Worm (Caenorhabditis elegans): ENCODE data around the gene cth-1.

Gene cth-1

DNA sequence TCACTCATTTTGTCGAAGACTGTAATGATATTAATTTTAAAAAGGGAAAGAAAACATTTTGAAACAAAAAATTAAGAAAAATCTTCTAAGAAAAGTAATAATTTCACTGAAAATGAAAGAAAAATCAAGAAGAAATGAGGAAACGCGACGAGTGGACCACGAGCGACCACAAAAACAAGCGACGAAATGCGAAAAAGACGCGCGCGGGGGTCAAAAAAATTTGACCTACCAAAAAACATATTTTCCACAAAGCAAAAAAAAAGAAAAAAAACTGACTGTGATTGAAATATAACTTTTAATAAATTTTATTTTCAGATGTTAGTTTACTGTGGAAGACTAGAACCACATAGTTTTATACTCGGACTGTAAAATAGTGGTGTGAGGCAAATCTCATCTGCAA is 41.6 kb upstream of the cth-1 start, which contains the start of gene F14H3.6:
Gene F14H3.6, minus strand, starts transcription at position 22 of the 400 bp plus-strand sequence.
- no peak for TF ChIP-seq jun-1 (tag; optimal IDR thresholded peaks at IDR 0.05)
- TF ChIP-seq pha-4 (tag; optimal IDR thresholded peaks at IDR 0.05), result no peak
- TF ChIP-seq mml-1 (tag; optimal IDR thresholded peaks at IDR 0.05), result no peak
- no peak for TF ChIP-seq nhr-43 (tag; optimal IDR thresholded peaks at IDR 0.05; ENCODE audit: poor library complexity, severe bottlenecking)
- no peak for TF ChIP-seq egl-5 (tag; optimal IDR thresholded peaks at IDR 0.05)
- TF ChIP-seq sea-2 (GFP tag; optimal IDR thresholded peaks at IDR 0.05), result no peak
- TF ChIP-seq aly-2 (tag; optimal IDR thresholded peaks at IDR 0.05), result no peak
- no peak for TF ChIP-seq mdl-1 (tag; optimal IDR thresholded peaks at IDR 0.05)
- TF ChIP-seq lin-39 (tag; optimal IDR thresholded peaks at IDR 0.05), result no peak
- TF ChIP-seq ZK546.5 (tag; optimal IDR thresholded peaks at IDR 0.05), result no peak
- no peak for TF ChIP-seq ceh-16 (tag; optimal IDR thresholded peaks at IDR 0.05)
- no peak for TF ChIP-seq elt-1 (tag; optimal IDR thresholded peaks at IDR 0.05)
- no peak for TF ChIP-seq ztf-11 (tag; optimal IDR thresholded peaks at IDR 0.05)
- no peak for TF ChIP-seq lsy-12 (tag; optimal IDR thresholded peaks at IDR 0.05)

ce11 chrV:16060135-16060534 is 40.3 kb upstream of the cth-1 start, which contains the start of gene F14H3.15:
F14H3.15 (minus strand) TSS chrV:16060235.
- TF ChIP-seq lin-39 (tag; optimal IDR thresholded peaks at IDR 0.05) (no peak), nhr-77 (tag; optimal IDR thresholded peaks at IDR 0.05) (no peak), snpc-4 (tag; optimal IDR thresholded peaks at IDR 0.05) (no peak), sea-2 (GFP tag; optimal IDR thresholded peaks at IDR 0.05) (no peak), eor-1 (tag; optimal IDR thresholded peaks at IDR 0.05) (no peak), elt-2 (tag; optimal IDR thresholded peaks at IDR 0.05) (no peak), elt-1 (tag; optimal IDR thresholded peaks at IDR 0.05) (no peak), pha-4 (tag; optimal IDR thresholded peaks at IDR 0.05) (no peak), lsy-12 (tag; optimal IDR thresholded peaks at IDR 0.05) (no peak), ZK546.5 (tag; optimal IDR thresholded peaks at IDR 0.05) (no peak), nhr-25 (tag; optimal IDR thresholded peaks at IDR 0.05) (no peak), unc-62 (GFP tag; optimal IDR thresholded peaks at IDR 0.05) (no peak)

DNA sequence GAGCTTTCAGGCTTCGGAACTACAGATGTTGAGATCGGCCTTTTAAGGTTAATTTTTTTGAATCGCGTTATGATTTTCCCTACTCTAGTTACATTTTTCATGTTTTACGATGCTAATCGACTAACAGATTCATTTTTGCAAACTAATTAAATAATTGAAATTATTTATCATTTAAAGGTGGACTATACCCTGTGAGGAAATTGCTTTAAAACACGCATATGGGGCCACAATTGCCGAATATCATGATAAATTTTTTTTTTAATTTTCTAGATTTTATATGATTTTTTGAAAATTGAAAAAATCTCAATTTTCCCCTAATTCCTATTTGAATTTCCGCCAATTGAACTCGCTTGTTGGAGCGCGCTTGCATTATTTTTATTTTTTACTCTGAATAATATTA is 38.5 kb upstream of the cth-1 start, which contains the start of gene fbxa-100:
Gene fbxa-100, minus strand, starts transcription at position 101 of the 400 bp plus-strand sequence.
- TF ChIP-seq mml-1 (tag; optimal IDR thresholded peaks at IDR 0.05), result no peak
- no peak for TF ChIP-seq lin-15B (tag; optimal IDR thresholded peaks at IDR 0.05)
- no peak for TF ChIP-seq pqm-1 (tag; optimal IDR thresholded peaks at IDR 0.05)
- no peak for TF ChIP-seq ceh-28 (tag; optimal IDR thresholded peaks at IDR 0.05)
- TF ChIP-seq elt-3 (tag; optimal IDR thresholded peaks at IDR 0.05), result no peak
- no peak for TF ChIP-seq snpc-4 (tag; optimal IDR thresholded peaks at IDR 0.05)
- no peak for TF ChIP-seq egl-5 (tag; optimal IDR thresholded peaks at IDR 0.05)
- TF ChIP-seq daf-12 (tag; optimal IDR thresholded peaks at IDR 0.05), result no peak
- no peak for TF ChIP-seq eor-1 (tag; optimal IDR thresholded peaks at IDR 0.05)
- TF ChIP-seq unc-39 (tag; optimal IDR thresholded peaks at IDR 0.05), result no peak
- no peak for TF ChIP-seq ceh-9 (tag; optimal IDR thresholded peaks at IDR 0.05)
- TF ChIP-seq fos-1 (tag; optimal IDR thresholded peaks at IDR 0.05), result no peak
- TF ChIP-seq mdl-1 (tag; optimal IDR thresholded peaks at IDR 0.05), result no peak
- TF ChIP-seq aly-2 (tag; optimal IDR thresholded peaks at IDR 0.05), result no peak
- TF ChIP-seq fkh-10 (GFP tag; optimal IDR thresholded peaks at IDR 0.05), result no peak
- TF ChIP-seq hmg-11 (tag; optimal IDR thresholded peaks at IDR 0.05), result no peak

ce11 chrV:16062788-16063187 is 37.7 kb upstream of the cth-1 start, which contains the start of gene F14H3.14:
F14H3.14 (minus strand) TSS chrV:16062888.
- TF ChIP-seq nhr-77 (tag; optimal IDR thresholded peaks at IDR 0.05) (no peak), skn-1 (tag; optimal IDR thresholded peaks at IDR 0.05) (no peak), egl-5 (tag; optimal IDR thresholded peaks at IDR 0.05) (no peak), tbx-2 (tag; optimal IDR thresholded peaks at IDR 0.05) (no peak), unc-62 (GFP tag; optimal IDR thresholded peaks at IDR 0.05) (no peak), zag-1 (tag; optimal IDR thresholded peaks at IDR 0.05) (no peak), elt-1 (tag; optimal IDR thresholded peaks at IDR 0.05) (no peak), lin-39 (tag; optimal IDR thresholded peaks at IDR 0.05) (no peak), ztf-11 (tag; optimal IDR thresholded peaks at IDR 0.05) (no peak), nfya-1 (tag; optimal IDR thresholded peaks at IDR 0.05; ENCODE audit: insufficient read depth) (no peak), daf-12 (tag; optimal IDR thresholded peaks at IDR 0.05) (no peak), nhr-25 (tag; optimal IDR thresholded peaks at IDR 0.05) (no peak), nhr-76 (tag; optimal IDR thresholded peaks at IDR 0.05) (no peak), sea-2 (GFP tag; optimal IDR thresholded peaks at IDR 0.05) (no peak)
